Worm (Caenorhabditis elegans) whole organism, L4/young adult: ENCODE measurements around the gene F47C12.13.

Experiments used
- dao-5 ChIP-seq: sonication (generic microtip); optimal IDR thresholded peaks from 2 replicates; lab custom pipeline; 2016; ENCODE audit warnings: missing genotype, missing genetic modification characterization, moderate library complexity, missing compliant biosample characterization
- him-1 ChIP-seq: sonication (generic microtip); optimal IDR thresholded peaks from 2 replicates; lab custom pipeline; 2016; ENCODE audit warnings: missing genotype, missing genetic modification reagents, missing genetic modification characterization, missing compliant biosample characterization

ce11 chrIV:4005166-4005565 lies 10.9 kb upstream of the F47C12.13 start:
- TF ChIP-seq him-1 (tag; lab: Kevin White, UChicago) (no peak), dao-5 (no peak)
